Worm (Caenorhabditis elegans): ENCODE measurements around the gene let-418.
A peak's percentile ranks its signal among the peaks of the same experiment; 100 is the strongest.

The let-418 gene

DNA sequence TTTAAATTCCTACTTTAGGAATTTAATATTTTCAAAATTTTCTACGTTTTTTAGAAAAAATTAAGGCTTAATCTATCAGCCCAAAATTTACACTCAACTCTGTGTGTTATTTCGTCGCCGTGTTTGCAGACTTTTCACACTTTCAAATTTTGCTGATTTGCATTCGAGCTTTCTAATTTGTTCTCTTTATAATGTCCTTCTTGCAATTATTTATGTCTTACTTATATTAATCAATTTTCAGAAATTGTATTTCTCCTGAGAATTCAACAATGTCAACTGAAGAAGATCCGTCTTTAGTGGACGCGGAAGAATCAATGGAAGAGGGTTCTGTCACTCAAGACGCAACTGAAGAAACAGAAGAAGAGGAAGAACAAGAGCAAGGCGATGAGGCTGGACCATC is at the start of gene let-418:
let-418 (plus strand) TSS at position 242 of the 400 bp plus-strand sequence.
- TF ChIP-seq elt-1 (tag; optimal IDR thresholded peaks at IDR 0.05) (no peak), pqm-1 (tag; optimal IDR thresholded peaks at IDR 0.05) (no peak)

DNA sequence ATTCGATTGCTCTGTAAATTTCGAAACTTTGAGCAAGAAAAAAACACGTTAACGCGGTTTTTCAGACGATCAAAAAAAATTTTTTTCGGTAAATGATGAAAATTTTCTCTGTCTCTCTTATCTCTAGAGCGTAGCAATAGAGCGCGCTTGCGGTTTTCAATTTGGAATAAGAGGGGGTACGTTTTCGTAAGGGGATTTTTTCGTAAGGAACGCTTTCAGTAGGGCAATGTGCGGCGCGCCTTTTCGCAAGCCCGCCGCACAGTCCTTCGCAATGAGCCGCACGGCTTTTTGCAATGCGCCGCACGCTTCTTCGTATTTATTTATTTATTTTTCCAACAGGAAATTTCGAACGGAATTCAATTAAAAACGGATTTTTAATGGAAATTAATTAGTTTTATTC is 49.7 kb upstream of the let-418 start, which contains the start of gene F44E7.4:
F44E7.4 (minus strand) TSS at position 13 of the 400 bp plus-strand sequence.
- TF ChIP-seq snpc-4 (tag; optimal IDR thresholded peaks at IDR 0.05) (peak; percentile 20), elt-2 (tag; optimal IDR thresholded peaks at IDR 0.05) (peak; percentile 21), ceh-28 (tag; optimal IDR thresholded peaks at IDR 0.05) (peak; percentile 26), pha-4 (tag; optimal IDR thresholded peaks at IDR 0.05) (peak; percentile 58), lin-15B (tag; optimal IDR thresholded peaks at IDR 0.05) (peak; percentile 76), nhr-25 (tag; optimal IDR thresholded peaks at IDR 0.05) (peak; percentile 16), lin-39 (tag; optimal IDR thresholded peaks at IDR 0.05) (peak; percentile 47), nhr-23 (tag; optimal IDR thresholded peaks at IDR 0.05) (peak; percentile 41), nfya-1 (tag; optimal IDR thresholded peaks at IDR 0.05; ENCODE audit: insufficient read depth) (peak; percentile 58)

DNA sequence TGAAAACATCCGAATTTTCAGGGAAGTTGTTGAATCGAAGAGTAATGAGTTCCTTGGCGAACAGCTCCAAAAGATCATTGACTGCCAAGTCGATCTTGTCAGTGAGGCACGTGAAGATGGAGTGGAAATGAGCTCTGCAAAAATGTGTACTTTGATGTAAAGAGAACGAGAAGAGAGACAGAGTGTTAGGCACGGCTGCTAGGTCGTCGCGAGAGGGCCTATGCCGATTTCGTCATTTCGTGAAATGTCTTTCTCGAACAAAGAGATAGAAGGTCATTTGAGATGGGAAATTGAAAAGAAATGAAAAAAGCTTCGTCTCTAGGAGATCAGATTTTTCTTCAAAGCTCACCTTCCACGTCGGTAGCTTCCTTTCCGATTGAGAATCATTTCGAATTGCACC is 46.6 kb upstream of the let-418 start:
- TF ChIP-seq lsy-12 (tag; optimal IDR thresholded peaks at IDR 0.05) = no peak
- TF ChIP-seq skn-1 (tag; optimal IDR thresholded peaks at IDR 0.05) = no peak
- no peak for TF ChIP-seq ceh-82 (tag; optimal IDR thresholded peaks at IDR 0.05)

DNA sequence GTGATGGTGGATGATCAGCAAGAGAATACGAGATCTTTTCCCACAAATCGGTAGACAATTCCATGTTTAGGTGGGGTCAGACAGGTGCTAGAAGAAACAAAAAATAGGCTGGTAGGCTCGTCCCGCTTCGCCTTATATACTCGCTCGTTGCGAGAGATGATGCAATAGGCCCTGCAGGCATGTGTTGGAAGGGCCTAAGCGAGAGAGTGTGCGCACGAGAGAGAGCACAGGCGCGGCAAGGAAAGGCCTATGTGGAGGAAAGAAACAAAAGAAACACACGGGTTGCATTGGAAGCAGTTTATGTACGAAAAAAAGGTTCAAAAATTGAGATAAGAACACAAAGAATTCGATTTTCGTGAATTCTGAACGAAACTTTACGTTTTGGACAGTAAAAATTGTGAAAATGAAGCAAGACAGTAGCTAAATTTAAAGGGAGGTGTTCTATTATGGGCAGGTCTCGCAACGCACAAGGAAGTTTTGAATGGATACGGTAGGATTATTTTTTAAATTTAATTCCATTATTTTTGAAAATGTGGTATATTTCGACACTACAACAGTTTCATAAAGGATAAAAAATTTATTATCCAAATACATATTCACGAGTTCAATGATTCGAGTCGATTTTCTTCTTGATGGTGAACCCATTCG is 45.8 kb upstream of the let-418 start, which contains the start of gene F44E7.5:
F44E7.5 (minus strand) TSS at position 210 of the 648 bp plus-strand sequence.
- TF ChIP-seq nhr-43 (tag; optimal IDR thresholded peaks at IDR 0.05; ENCODE audit: poor library complexity, severe bottlenecking) = peak; percentile 5
- TF ChIP-seq snpc-4 (tag; optimal IDR thresholded peaks at IDR 0.05) = peak; percentile 34
- no peak for TF ChIP-seq ztf-11 (tag; optimal IDR thresholded peaks at IDR 0.05)
- no peak for TF ChIP-seq zag-1 (tag; optimal IDR thresholded peaks at IDR 0.05)
- peak; percentile 7 for TF ChIP-seq hmg-11 (tag; optimal IDR thresholded peaks at IDR 0.05)
- no peak for TF ChIP-seq egl-5 (tag; optimal IDR thresholded peaks at IDR 0.05)
- TF ChIP-seq egl-27 (tag; optimal IDR thresholded peaks at IDR 0.05) = no peak
- no peak for TF ChIP-seq nhr-28 (tag; optimal IDR thresholded peaks at IDR 0.05)
- no peak for TF ChIP-seq unc-39 (tag; optimal IDR thresholded peaks at IDR 0.05)
- TF ChIP-seq pha-4 (tag; optimal IDR thresholded peaks at IDR 0.05) = peak; percentile 71
- TF ChIP-seq ztf-4 (tag; optimal IDR thresholded peaks at IDR 0.05) = no peak
- TF ChIP-seq pqm-1 (tag; optimal IDR thresholded peaks at IDR 0.05) = peak; percentile 74
- no peak for TF ChIP-seq mdl-1 (tag; optimal IDR thresholded peaks at IDR 0.05)
- TF ChIP-seq lsy-12 (tag; optimal IDR thresholded peaks at IDR 0.05) = no peak
- no peak for TF ChIP-seq nhr-12 (tag; optimal IDR thresholded peaks at IDR 0.05)
- TF ChIP-seq fkh-2 (tag; optimal IDR thresholded peaks at IDR 0.05) = no peak
- TF ChIP-seq skn-1 (tag; optimal IDR thresholded peaks at IDR 0.05) = peak; percentile 32
- no peak for TF ChIP-seq nhr-237 (tag; optimal IDR thresholded peaks at IDR 0.05)
- TF ChIP-seq sea-2 (GFP tag; optimal IDR thresholded peaks at IDR 0.05) = no peak
- peak; percentile 71 for TF ChIP-seq nhr-25 (tag; optimal IDR thresholded peaks at IDR 0.05)
- TF ChIP-seq nhr-67 (tag; optimal IDR thresholded peaks at IDR 0.05) = no peak
- peak; percentile 76 for TF ChIP-seq nhr-23 (tag; optimal IDR thresholded peaks at IDR 0.05)
- no peak for TF ChIP-seq ZK546.5 (tag; optimal IDR thresholded peaks at IDR 0.05)
- TF ChIP-seq lin-15B (tag; optimal IDR thresholded peaks at IDR 0.05) = peak; percentile 47
- TF ChIP-seq nfya-1 (tag; optimal IDR thresholded peaks at IDR 0.05; ENCODE audit: insufficient read depth) = peak; percentile 60
- peak; percentile 86 for TF ChIP-seq elt-2 (tag; optimal IDR thresholded peaks at IDR 0.05)
- no peak for TF ChIP-seq ceh-28 (tag; optimal IDR thresholded peaks at IDR 0.05)
- TF ChIP-seq tbx-2 (tag; optimal IDR thresholded peaks at IDR 0.05) = no peak
- no peak for TF ChIP-seq ceh-82 (tag; optimal IDR thresholded peaks at IDR 0.05)
- peak; percentile 15 for TF ChIP-seq R02D3.7 (tag; optimal IDR thresholded peaks at IDR 0.05)
- TF ChIP-seq nhr-11 (tag; optimal IDR thresholded peaks at IDR 0.05) = no peak
- no peak for TF ChIP-seq nhr-77 (tag; optimal IDR thresholded peaks at IDR 0.05)
- TF ChIP-seq unc-62 (GFP tag; optimal IDR thresholded peaks at IDR 0.05) = no peak
- no peak for TF ChIP-seq elt-1 (tag; optimal IDR thresholded peaks at IDR 0.05)
- TF ChIP-seq ama-1 (optimal IDR thresholded peaks at IDR 0.05) = peak; percentile 12
- no peak for TF ChIP-seq mml-1 (tag; optimal IDR thresholded peaks at IDR 0.05)
- TF ChIP-seq fos-1 (tag; optimal IDR thresholded peaks at IDR 0.05) = no peak
